Worm (Caenorhabditis elegans): ENCODE data around the gene C10C6.3.

Gene C10C6.3

DNA sequence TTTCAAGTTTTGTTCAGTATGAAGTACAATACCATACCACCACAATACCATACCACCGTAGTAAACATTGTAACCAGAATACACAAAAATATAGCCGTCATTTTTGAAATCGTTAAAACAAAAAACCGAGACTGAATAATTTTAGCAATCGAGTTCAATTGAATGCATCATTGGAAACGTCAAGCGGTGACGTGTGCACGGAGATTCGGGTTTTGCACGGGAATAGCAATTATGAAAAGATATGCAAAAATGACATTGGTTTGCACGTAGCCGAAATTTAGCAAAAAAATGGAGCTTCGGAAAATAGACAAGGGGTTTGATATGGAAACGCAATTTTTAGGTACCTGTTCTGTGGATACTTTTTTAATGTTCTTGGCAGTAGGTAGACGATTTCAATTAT, 50.1 kb downstream of the C10C6.3 start, which contains the start of gene F22B3.10:
TSS of gene F22B3.10 (minus strand) at position 101 of the 400 bp plus-strand sequence.
- TF ChIP-seq ceh-28 (tag; optimal IDR thresholded peaks at IDR 0.05) (no peak), unc-62 (GFP tag; optimal IDR thresholded peaks at IDR 0.05 in 1 of 2) (peak in 1 of 2 experiments; percentile 59), unc-62 (tag; optimal IDR thresholded peaks at IDR 0.05) (no peak), php-3 (GFP tag; IDR thresholded peaks at IDR 0.05) (no peak), Y75B8A.6 (GFP tag; IDR thresholded peaks at IDR 0.05) (no peak), ceh-32 (tag; optimal IDR thresholded peaks at IDR 0.05; ENCODE audit: poor library complexity) (no peak)

All from whole organism, L4 larva.